Fruit fly (Drosophila melanogaster): ENCODE results near the gene CG9330.

- TF ChIP-seq CG9948 (tag; optimal IDR thresholded peaks at IDR 0.05) (peak; percentile 99), D1 (tag; optimal IDR thresholded peaks at IDR 0.05) (no peak)
Measured at dm6 chr3L:19612172-19612571, 26.1 kb downstream of the CG9330 start, which contains the start of the genes Lon and PIG-F.

All from whole organism, pupa.